Worm (Caenorhabditis elegans) whole organism, late embryonic: ENCODE measurements around the gene C29E4.17.

Source experiments
- C38D4.7 ChIP-seq: fragments of 200-800 bp; sonication (Bioruptor generic); optimal IDR thresholded peaks from 2 replicates; lab custom pipeline; 2018; ENCODE audit warnings: mild to moderate bottlenecking, missing genetic modification characterization, moderate library complexity, missing compliant biosample characterization
- K02D7.2 ChIP-seq: sonication (generic microtip); optimal IDR thresholded peaks from 2 replicates; lab custom pipeline; 2017; ENCODE audit warnings: mild to moderate bottlenecking, missing genetic modification characterization, missing compliant biosample characterization
- K09A11.1 ChIP-seq: sonication (generic microtip); optimal IDR thresholded peaks from 2 replicates; lab custom pipeline; 2017; ENCODE audit warnings: antibody characterized with exemption, mild to moderate bottlenecking, missing genetic modification characterization, missing compliant biosample characterization; ENCODE audit not compliant: insufficient read depth
- Y22D7AL.16 ChIP-seq: sonication (generic microtip); optimal IDR thresholded peaks from 2 replicates; lab custom pipeline; 2016; ENCODE audit warnings: missing genetic modification characterization, missing compliant biosample characterization
- ahr-1 ChIP-seq: sonication (generic microtip); optimal IDR thresholded peaks from 2 replicates; lab custom pipeline; 2016; ENCODE audit warnings: missing genetic modification characterization, missing compliant biosample characterization
- ama-1 ChIP-seq: fragments of 150-350 bp; optimal IDR thresholded peaks from 2 replicates; lab custom pipeline; 2014
- ceh-19 ChIP-seq: fragments of 200-800 bp; sonication (Bioruptor generic); optimal IDR thresholded peaks from 2 replicates; lab custom pipeline; 2018; ENCODE audit warnings: mild to moderate bottlenecking, missing genetic modification characterization, missing compliant biosample characterization
- ceh-2 ChIP-seq: sonication (generic microtip); optimal IDR thresholded peaks from 2 replicates; lab custom pipeline; 2016; ENCODE audit warnings: missing genotype, missing genetic modification characterization, missing compliant biosample characterization
- ceh-22 ChIP-seq: sonication (generic microtip); optimal IDR thresholded peaks from 2 replicates; lab custom pipeline; 2017; ENCODE audit warnings: missing biosample characterization, missing genetic modification characterization
- ceh-24 ChIP-seq: sonication (generic microtip); optimal IDR thresholded peaks from 2 replicates; lab custom pipeline; 2016; ENCODE audit warnings: mild to moderate bottlenecking, missing genetic modification characterization, missing compliant biosample characterization
- ceh-30 ChIP-seq: fragments of 150-350 bp; optimal IDR thresholded peaks from 2 replicates; lab custom pipeline; 2014; ENCODE audit warnings: missing biosample characterization, missing genetic modification characterization
- ceh-34 ChIP-seq: sonication (generic microtip); optimal IDR thresholded peaks from 2 replicates; lab custom pipeline; 2016; ENCODE audit warnings: mild to moderate bottlenecking, missing genetic modification characterization, missing compliant biosample characterization
- ceh-48 ChIP-seq: sonication (generic microtip); optimal IDR thresholded peaks from 2 replicates; lab custom pipeline; 2016; ENCODE audit warnings: missing genetic modification characterization, inconsistent platforms, missing compliant biosample characterization
- ceh-9 ChIP-seq: sonication (generic microtip); optimal IDR thresholded peaks from 2 replicates; lab custom pipeline; 2016; ENCODE audit warnings: mild to moderate bottlenecking, missing genetic modification characterization, inconsistent platforms, missing compliant biosample characterization
- dmd-4 ChIP-seq: sonication (generic microtip); optimal IDR thresholded peaks from 2 replicates; lab custom pipeline; 2016; ENCODE audit warnings: borderline replicate concordance, missing genetic modification characterization, missing compliant biosample characterization
- elt-2 ChIP-seq: sonication (generic microtip); optimal IDR thresholded peaks from 2 replicates; lab custom pipeline; 2016; ENCODE audit warnings: missing genetic modification reagents, missing genetic modification characterization, missing compliant biosample characterization
- ets-4 ChIP-seq: sonication (generic microtip); optimal IDR thresholded peaks from 2 replicates; lab custom pipeline; 2016; ENCODE audit warnings: missing genetic modification characterization, missing compliant biosample characterization
- fax-1 ChIP-seq: sonication (generic microtip); optimal IDR thresholded peaks from 2 replicates; lab custom pipeline; 2016; ENCODE audit warnings: missing genotype, missing genetic modification characterization, missing compliant biosample characterization
- fkh-10 ChIP-seq: fragments of 150-350 bp; optimal IDR thresholded peaks from 2 replicates; lab custom pipeline; 2014; ENCODE audit warnings: missing biosample characterization, missing genetic modification reagents, missing genetic modification characterization
- gmeb-2 ChIP-seq: sonication (generic microtip); optimal IDR thresholded peaks from 2 replicates; lab custom pipeline; 2016; ENCODE audit warnings: missing genetic modification characterization, inconsistent platforms, missing compliant biosample characterization
- hlh-13 ChIP-seq: fragments of 200-800 bp; sonication (Bioruptor generic); optimal IDR thresholded peaks from 2 replicates; lab custom pipeline; 2018; ENCODE audit warnings: mild to moderate bottlenecking, missing genetic modification characterization, missing compliant biosample characterization
- hlh-15 ChIP-seq: sonication (generic microtip); optimal IDR thresholded peaks from 2 replicates; lab custom pipeline; 2016; ENCODE audit warnings: missing genetic modification characterization, missing compliant biosample characterization
- hlh-6 ChIP-seq: sonication (generic microtip); optimal IDR thresholded peaks from 2 replicates; lab custom pipeline; 2016; ENCODE audit warnings: missing genotype, missing genetic modification characterization, missing compliant biosample characterization
- hlh-8 ChIP-seq: sonication (generic microtip); optimal IDR thresholded peaks from 2 replicates; lab custom pipeline; 2016; ENCODE audit warnings: missing genotype, missing genetic modification characterization, missing compliant biosample characterization
- madf-2 ChIP-seq: sonication (generic microtip); optimal IDR thresholded peaks from 2 replicates; lab custom pipeline; 2017; ENCODE audit warnings: missing genetic modification characterization, missing compliant biosample characterization
- nfya-1 ChIP-seq: sonication (generic microtip); optimal IDR thresholded peaks from 2 replicates; lab custom pipeline; 2017; ENCODE audit warnings: missing genetic modification characterization, mild to moderate bottlenecking, missing compliant biosample characterization, antibody characterized with exemption, moderate library complexity
- nhr-232 ChIP-seq: sonication (generic microtip); optimal IDR thresholded peaks from 2 replicates; lab custom pipeline; 2016; ENCODE audit warnings: missing genetic modification characterization, missing compliant biosample characterization
- npax-4 ChIP-seq: sonication (generic microtip); optimal IDR thresholded peaks from 2 replicates; lab custom pipeline; 2016; ENCODE audit warnings: missing genetic modification characterization, missing compliant biosample characterization
- pag-3 ChIP-seq: sonication (generic microtip); optimal IDR thresholded peaks from 2 replicates; lab custom pipeline; 2016; ENCODE audit warnings: missing compliant biosample characterization, missing genetic modification characterization, borderline replicate concordance
- pat-9 ChIP-seq: fragments of 200-800 bp; sonication (Bioruptor generic); optimal IDR thresholded peaks from 2 replicates; lab custom pipeline; 2018; ENCODE audit warnings: mild to moderate bottlenecking, missing genetic modification characterization, moderate library complexity, missing compliant biosample characterization
- pqm-1 ChIP-seq: sonication (generic microtip); optimal IDR thresholded peaks from 2 replicates; lab custom pipeline; 2016; ENCODE audit warnings: missing genetic modification characterization, missing compliant biosample characterization
- pros-1 ChIP-seq: fragments of 150-350 bp; optimal IDR thresholded peaks from 2 replicates; lab custom pipeline; 2014; ENCODE audit warnings: missing biosample characterization, missing genetic modification reagents, missing genetic modification characterization
- sdc-2 ChIP-seq: sonication (generic microtip); optimal IDR thresholded peaks from 2 replicates; lab custom pipeline; 2016; ENCODE audit warnings: missing genotype, missing genetic modification characterization, missing compliant biosample characterization
- sox-2 ChIP-seq: fragments of 200-800 bp; sonication (Bioruptor generic); IDR thresholded peaks from 2 replicates; pipeline ENCODE4 v1.3.6; 2022; ENCODE audit warnings: missing genetic modification reagents, missing genetic modification characterization, missing compliant biosample characterization
- syd-9 ChIP-seq: sonication (generic microtip); optimal IDR thresholded peaks from 2 replicates; lab custom pipeline; 2016; ENCODE audit warnings: mild to moderate bottlenecking, missing genetic modification characterization, moderate library complexity, missing compliant biosample characterization
- tbx-2 ChIP-seq: sonication (generic microtip); optimal IDR thresholded peaks from 2 replicates; lab custom pipeline; 2016; ENCODE audit warnings: missing genetic modification characterization, missing compliant biosample characterization
- unc-3 ChIP-seq, 2 experiments: fragments of 200-800 bp in 1 of 2; sonication (Bioruptor generic) in 1 of 2; sonication (generic microtip) in 1 of 2; conservative IDR thresholded peaks in 1 of 2; optimal IDR thresholded peaks in 1 of 2; 2 replicates each; pipeline versions ENCODE4 v1.3.6 to Lab custom; 2016 to 2022; ENCODE audit warnings: missing compliant biosample characterization in 2 of 2, missing genetic modification characterization in 2 of 2, missing genetic modification reagents in 1 of 2
- unc-42 ChIP-seq: sonication (generic microtip); optimal IDR thresholded peaks from 2 replicates; lab custom pipeline; 2016; ENCODE audit warnings: missing genotype, missing genetic modification characterization, missing compliant biosample characterization

C29E4.17 gene

DNA sequence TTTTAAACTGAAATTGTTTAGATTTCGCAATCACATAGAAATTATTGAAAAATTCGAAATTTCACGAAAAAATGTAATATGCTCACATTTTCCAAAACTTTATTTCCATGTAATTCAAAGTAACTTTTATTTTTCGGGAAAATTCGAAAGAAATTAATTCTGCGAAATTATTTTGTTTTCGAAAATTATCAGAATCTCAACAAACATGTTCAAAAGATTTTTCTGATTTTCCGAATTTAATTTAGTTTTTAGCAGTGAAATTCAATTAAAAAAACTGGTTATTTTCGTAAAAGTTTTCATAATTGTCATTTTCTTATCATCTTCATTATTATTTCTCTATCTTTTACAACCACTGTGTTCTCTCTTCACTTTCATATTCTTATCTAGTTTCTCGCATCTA, 10.9 kb downstream of the C29E4.17 start, which contains the start of gene ran-2:
ran-2 (plus strand) TSS at position 301 of the 400 bp plus-strand sequence.
- TF ChIP-seq ceh-30 (tag; lab: Kevin White, UChicago) (no peak), gmeb-2 (tag; lab: Kevin White, UChicago) (no peak), pqm-1 (tag; lab: Kevin White, UChicago) (no peak), madf-2 (tag; lab: Kevin White, UChicago) (no peak), pros-1 (tag; lab: Kevin White, UChicago) (no peak), tbx-2 (tag; lab: Kevin White, UChicago) (no peak)

DNA sequence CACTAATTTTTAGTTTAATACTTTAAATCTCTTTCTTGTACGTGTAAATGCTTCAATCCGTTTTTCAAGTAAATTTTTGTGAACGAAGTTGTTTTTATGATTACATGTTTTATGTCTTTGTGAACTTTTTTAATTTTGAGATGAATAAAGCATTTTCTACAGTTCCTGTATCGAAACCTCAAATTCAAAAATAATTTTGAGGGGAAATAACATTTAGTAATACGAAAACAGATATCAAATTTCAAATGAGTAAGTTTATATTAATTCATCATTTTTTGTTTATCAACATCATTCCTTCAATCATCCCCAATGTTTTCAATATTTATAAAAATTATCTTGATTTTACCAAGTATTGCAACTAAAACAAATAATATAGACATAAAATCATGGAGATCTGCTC, 15.2 kb downstream of the C29E4.17 start, which contains the start of gene C29E4.10:
C29E4.10 (plus strand) TSS at position 301 of the 400 bp plus-strand sequence.
- TF ChIP-seq nfya-1 (no peak), unc-42 (tag; lab: Kevin White, UChicago) (no peak), pag-3 (tag; lab: Kevin White, UChicago) (no peak), K09A11.1 (tag; lab: Kevin White, UChicago) (no peak), ceh-24 (tag; lab: Kevin White, UChicago) (no peak), ama-1 (lab: Kevin White, UChicago) (no peak), hlh-13 (GFP tag; lab: Kevin White, UChicago) (no peak), hlh-15 (tag; lab: Kevin White, UChicago) (no peak), ceh-19 (GFP tag; lab: Kevin White, UChicago) (no peak), tbx-2 (tag; lab: Kevin White, UChicago) (no peak), dmd-4 (no peak), gmeb-2 (tag; lab: Kevin White, UChicago) (no peak), fkh-10 (no peak), Y22D7AL.16 (tag; lab: Kevin White, UChicago) (no peak), ceh-22 (tag; lab: Kevin White, UChicago) (no peak)

DNA sequence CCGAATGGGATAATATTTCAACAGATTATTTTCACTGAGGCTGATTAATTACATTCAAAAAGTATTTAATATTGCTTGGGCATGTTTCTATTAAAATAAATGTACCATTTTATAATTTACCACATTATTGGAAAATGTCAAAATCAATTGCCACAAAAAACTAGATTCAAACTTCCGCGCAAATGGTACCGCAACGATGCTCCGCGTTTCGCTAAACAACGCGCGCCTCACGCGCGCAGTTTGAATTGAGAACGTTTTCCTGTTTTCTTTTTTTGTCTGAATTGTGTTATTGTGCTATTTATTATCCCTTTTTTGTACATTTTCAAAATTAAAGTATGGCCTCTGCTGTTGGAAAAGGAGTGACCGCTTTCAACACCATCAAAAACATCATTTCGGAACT, 18.5 kb downstream of the C29E4.17 start, which contains the start of gene C29E4.12:
C29E4.12 (plus strand) TSS at position 333 of the 400 bp plus-strand sequence.
- no peak for TF ChIP-seq sdc-2 (tag; lab: Kevin White, UChicago)
- peak; percentile 56 for TF ChIP-seq nfya-1
- TF ChIP-seq nhr-232 (tag; lab: Kevin White, UChicago), result no peak
- TF ChIP-seq hlh-13 (GFP tag; lab: Kevin White, UChicago), result no peak
- TF ChIP-seq syd-9 (tag; lab: Kevin White, UChicago), result no peak
- TF ChIP-seq unc-3 (GFP tag; conservative IDR thresholded peaks at IDR 0.05; lab: Robert Waterston, UW), result no peak
- no peak for TF ChIP-seq unc-3 (tag; optimal IDR thresholded peaks at IDR 0.05; lab: Kevin White, UChicago)
- TF ChIP-seq ceh-34 (tag; lab: Kevin White, UChicago), result no peak

DNA sequence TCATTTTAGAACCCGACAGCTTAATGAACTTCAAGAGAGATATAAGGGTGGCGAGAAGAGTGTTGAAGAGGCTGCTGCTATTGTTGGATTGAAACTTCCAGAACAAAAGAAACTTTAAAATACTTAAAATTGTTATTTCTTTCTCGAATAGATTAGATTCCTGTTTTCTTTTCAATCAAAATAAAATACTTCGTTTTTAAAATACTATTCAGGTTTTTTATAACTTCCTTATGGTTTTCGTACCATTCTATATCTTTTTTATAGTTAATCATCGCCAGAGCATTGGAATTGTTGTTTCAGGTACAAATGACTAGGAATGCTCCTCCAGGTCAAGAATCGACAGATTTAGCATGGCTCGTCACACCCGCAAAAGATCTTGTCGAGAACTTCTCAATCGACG, 19.1 kb downstream of the C29E4.17 start, which contains the start of gene kle-2:
kle-2 (plus strand) TSS at position 301 of the 400 bp plus-strand sequence.
- TF ChIP-seq hlh-6 (tag; lab: Kevin White, UChicago), result no peak
- no peak for TF ChIP-seq pqm-1 (tag; lab: Kevin White, UChicago)
- no peak for TF ChIP-seq ets-4 (tag; lab: Kevin White, UChicago)
- TF ChIP-seq fax-1 (tag; lab: Kevin White, UChicago), result no peak
- TF ChIP-seq ceh-2, result no peak
- TF ChIP-seq sox-2 (GFP tag; lab: Robert Waterston, UW), result no peak
- TF ChIP-seq C38D4.7 (GFP tag; lab: Kevin White, UChicago), result no peak
- TF ChIP-seq ceh-34 (tag; lab: Kevin White, UChicago), result no peak
- no peak for TF ChIP-seq ceh-48 (tag; lab: Kevin White, UChicago)
- TF ChIP-seq pat-9 (tag; lab: Kevin White, UChicago), result no peak
- TF ChIP-seq ceh-9 (tag; lab: Kevin White, UChicago), result no peak
- TF ChIP-seq Y22D7AL.16 (tag; lab: Kevin White, UChicago), result no peak
- TF ChIP-seq hlh-8 (tag; lab: Kevin White, UChicago), result no peak
- no peak for TF ChIP-seq elt-2 (tag; lab: Kevin White, UChicago)
- TF ChIP-seq K02D7.2 (tag; lab: Kevin White, UChicago), result no peak
- TF ChIP-seq npax-4 (tag; lab: Kevin White, UChicago), result no peak
- TF ChIP-seq ahr-1 (tag; lab: Kevin White, UChicago), result no peak
- TF ChIP-seq ceh-24 (tag; lab: Kevin White, UChicago), result no peak
